Comparison of ENCODE assay signal across 2 fruit fly cellular contexts in the genomic region with DNA sequence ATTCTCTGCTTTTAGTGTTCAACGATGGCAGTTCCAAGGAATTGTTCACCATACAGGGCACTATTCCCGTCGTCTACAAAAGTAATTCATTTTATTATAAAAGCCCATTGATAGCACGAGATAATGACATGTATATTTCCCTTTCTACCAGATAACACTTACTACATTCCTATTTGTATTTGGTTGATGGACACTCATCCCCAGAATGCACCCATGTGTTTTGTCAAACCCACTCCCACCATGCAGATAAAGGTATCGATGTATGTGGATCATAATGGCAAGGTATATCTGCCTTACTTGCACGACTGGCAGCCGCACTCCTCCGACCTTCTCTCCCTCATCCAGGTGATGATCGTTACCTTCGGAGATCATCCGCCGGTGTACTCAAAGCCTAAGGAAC.
A peak's percentile ranks its signal among the peaks of the same experiment; 100 is the strongest.
TF ChIP-seq lines count a peak whose summit lies in the region.

No protein-coding gene starts in this region.

- no peak for TF ChIP-seq CTCF in whole organism, embryonic (GFP tag; optimal IDR thresholded peaks at IDR 0.05; lab: Kevin White, UChicago)

TF ChIP-seq in whole organism, adult, 20 proteins besides CTCF, POLR2A, EP300 and RAD21:
- no peak for TF ChIP-seq tj (GFP tag; optimal IDR thresholded peaks at IDR 0.05; lab: Kevin White, UChicago)
- TF ChIP-seq Hr96 (GFP tag; optimal IDR thresholded peaks at IDR 0.05; lab: Kevin White, UChicago), result no peak
- no peak for TF ChIP-seq CG33017 (tag; optimal IDR thresholded peaks at IDR 0.05; lab: Kevin White, UChicago)
- TF ChIP-seq cic (GFP tag; optimal IDR thresholded peaks at IDR 0.05; lab: Kevin White, UChicago), result peak; percentile 95
- TF ChIP-seq CG12768 (GFP tag; optimal IDR thresholded peaks at IDR 0.05; lab: Kevin White, UChicago), result no peak
- no peak for TF ChIP-seq CG14711 (tag; optimal IDR thresholded peaks at IDR 0.05; lab: Kevin White, UChicago)
- peak; percentile 25 for TF ChIP-seq Mnt (GFP tag; optimal IDR thresholded peaks at IDR 0.05; lab: Kevin White, UChicago)
- no peak for TF ChIP-seq CG1620 (GFP tag; optimal IDR thresholded peaks at IDR 0.05; lab: Kevin White, UChicago)

TF ChIP-seq in whole organism, embryonic, 481 proteins besides CTCF, POLR2A, EP300 and RAD21:
- TF ChIP-seq gcm (GFP tag; optimal IDR thresholded peaks at IDR 0.05; lab: Kevin White, UChicago) (no peak), E2f2 (GFP tag; IDR thresholded peaks at IDR 0.05; lab: Robert Waterston, UW) (no peak), CG33557 (GFP tag; optimal IDR thresholded peaks at IDR 0.05; lab: Kevin White, UChicago) (no peak), zen2 (GFP tag; IDR thresholded peaks at IDR 0.05; lab: Robert Waterston, UW; ENCODE audit: partially characterized antibody) (no peak), HLH54F (GFP tag; optimal IDR thresholded peaks at IDR 0.05; lab: Kevin White, UChicago) (no peak), CG10431 (GFP tag; optimal IDR thresholded peaks at IDR 0.05; lab: Kevin White, UChicago) (peak; percentile 34), CG9797 (GFP tag; optimal IDR thresholded peaks at IDR 0.05; lab: Kevin White, UChicago) (no peak), sim (GFP tag; IDR thresholded peaks at IDR 0.05; lab: Robert Waterston, UW) (no peak), disco-r (GFP tag; optimal IDR thresholded peaks at IDR 0.05; lab: Kevin White, UChicago) (no peak), CG7987 (GFP tag; optimal IDR thresholded peaks at IDR 0.05; lab: Kevin White, UChicago) (no peak), abd-A (tag; optimal IDR thresholded peaks at IDR 0.05; lab: Kevin White, UChicago) (no peak), CG10565 (GFP tag; optimal IDR thresholded peaks at IDR 0.05; lab: Kevin White, UChicago) (no peak), H2.0 (GFP tag; IDR thresholded peaks at IDR 0.05; lab: Robert Waterston, UW) (no peak), Med (GFP tag; lab: Kevin White, UChicago) (peak; percentile 27), D19A (tag; optimal IDR thresholded peaks at IDR 0.05; lab: Kevin White, UChicago) (no peak)
